Worm (Caenorhabditis elegans) whole organism, mixed stage, embryonic: Measurements from ENCODE around the gene T28A11.20.

Experiments used
- blmp-1 ChIP-seq: fragments of 150-350 bp; optimal IDR thresholded peaks from 2 replicates; lab custom pipeline; 2014; ENCODE audit warnings: missing biosample characterization, missing genetic modification characterization
- ceh-43 ChIP-seq: fragments of 200-800 bp; sonication (Bioruptor generic); optimal IDR thresholded peaks from 2 replicates; lab custom pipeline; 2018; ENCODE audit warnings: mild to moderate bottlenecking, missing genetic modification characterization, moderate library complexity, missing compliant biosample characterization
- lsy-2 ChIP-seq: fragments of 150-350 bp; optimal IDR thresholded peaks from 2 replicates; lab custom pipeline; 2014; ENCODE audit warnings: missing biosample characterization, missing genetic modification characterization
- mep-1 ChIP-seq: fragments of 150-350 bp; optimal IDR thresholded peaks from 2 replicates; lab custom pipeline; 2017; ENCODE audit warnings: missing biosample characterization, missing genetic modification reagents, missing genetic modification characterization, inconsistent platforms
- mls-2 ChIP-seq: sonication (generic microtip); optimal IDR thresholded peaks from 2 replicates; lab custom pipeline; 2016; ENCODE audit warnings: mild to moderate bottlenecking, missing genetic modification characterization, moderate library complexity, missing compliant biosample characterization
- nhr-237 ChIP-seq: fragments of 150-350 bp; optimal IDR thresholded peaks from 2 replicates; lab custom pipeline; 2014; ENCODE audit warnings: missing biosample characterization, missing genetic modification characterization
- nhr-28 ChIP-seq: fragments of 150-350 bp; optimal IDR thresholded peaks from 2 replicates; lab custom pipeline; 2014; ENCODE audit warnings: missing biosample characterization, missing genetic modification characterization
- nhr-76 ChIP-seq: sonication (generic microtip); optimal IDR thresholded peaks from 2 replicates; lab custom pipeline; 2017; ENCODE audit warnings: missing biosample characterization, missing genetic modification characterization
- pha-4 ChIP-seq: fragments of 150-350 bp; optimal IDR thresholded peaks from 2 replicates; lab custom pipeline; 2018; ENCODE audit warnings: missing biosample characterization, missing genetic modification reagents, missing genetic modification characterization
- snpc-4 ChIP-seq: fragments of 150-350 bp; optimal IDR thresholded peaks from 2 replicates; lab custom pipeline; 2014; ENCODE audit warnings: missing biosample characterization, missing genetic modification characterization
- sptf-1 ChIP-seq: sonication (generic microtip); optimal IDR thresholded peaks from 2 replicates; lab custom pipeline; 2017; ENCODE audit warnings: mild to moderate bottlenecking, missing genetic modification characterization, moderate library complexity, missing compliant biosample characterization
- unc-39 ChIP-seq: fragments of 150-350 bp; optimal IDR thresholded peaks from 2 replicates; lab custom pipeline; 2014; ENCODE audit warnings: missing biosample characterization, missing genetic modification characterization
- ztf-11 ChIP-seq: fragments of 150-350 bp; optimal IDR thresholded peaks from 2 replicates; lab custom pipeline; 2014; ENCODE audit warnings: missing biosample characterization, missing genetic modification characterization

DNA sequence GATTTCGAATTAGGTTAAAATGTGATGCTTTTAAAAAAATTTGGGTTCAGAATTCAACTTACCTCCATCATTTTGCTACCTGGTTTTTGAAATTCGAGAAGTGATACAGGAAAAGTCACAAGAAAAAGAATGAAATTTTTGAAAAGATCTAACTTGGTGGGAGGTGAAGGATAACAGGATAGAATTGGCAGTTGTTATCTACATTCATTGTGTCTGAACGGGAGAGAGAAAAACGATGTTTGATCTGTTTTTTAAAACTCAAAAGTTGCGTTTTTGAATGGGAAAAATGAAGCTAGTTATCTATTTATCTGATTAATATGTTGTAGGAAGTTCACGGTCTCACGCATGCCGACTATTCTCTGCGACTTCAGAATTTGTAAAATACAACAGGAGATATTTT lies 14.3 kb upstream of the T28A11.20 start, which contains the start of gene F35F10.7:
- TF ChIP-seq mep-1 (tag; lab: Kevin White, UChicago) (no peak), lsy-2 (tag; lab: Kevin White, UChicago) (no peak), snpc-4 (tag; lab: Kevin White, UChicago) (no peak), sptf-1 (tag; lab: Kevin White, UChicago) (no peak), pha-4 (tag; lab: Kevin White, UChicago) (no peak), ceh-43 (GFP tag; lab: Kevin White, UChicago) (no peak), ztf-11 (tag; lab: Kevin White, UChicago) (no peak), blmp-1 (tag; lab: Kevin White, UChicago) (no peak), nhr-237 (no peak), unc-39 (no peak), nhr-76 (tag; lab: Kevin White, UChicago) (no peak), mls-2 (tag; lab: Kevin White, UChicago) (no peak), nhr-28 (tag; lab: Kevin White, UChicago) (no peak)
